Worm (Caenorhabditis elegans): Measurements from ENCODE around the gene aakg-5.

aakg-5 gene

DNA sequence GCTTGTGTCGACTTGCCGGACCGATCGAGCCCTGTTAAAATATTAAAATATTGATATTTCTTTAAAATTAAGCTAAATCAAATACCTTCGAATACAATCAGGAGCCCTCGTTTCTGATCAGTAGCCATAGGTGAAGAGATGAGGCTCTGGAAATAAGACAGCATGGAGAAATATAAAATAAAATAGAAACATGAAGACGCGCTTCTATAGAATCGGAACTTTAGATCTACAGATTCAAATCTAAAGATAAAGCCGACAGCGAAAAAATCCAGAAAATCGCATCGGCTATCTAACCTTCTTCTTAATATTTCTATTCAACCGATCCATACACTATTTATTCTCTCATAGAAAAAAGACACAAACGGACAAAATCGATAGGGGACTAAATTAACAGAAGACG is 8.0 kb downstream of the aakg-5 start, which contains the start of gene dtmk-1:
dtmk-1 (minus strand) TSS at position 146 of the 400 bp plus-strand sequence.
- no peak for TF ChIP-seq him-1 (tag; optimal IDR thresholded peaks at IDR 0.05)
- no peak for TF ChIP-seq dao-5 (tag; optimal IDR thresholded peaks at IDR 0.05)
- no peak for TF ChIP-seq W03F9.2 (tag; optimal IDR thresholded peaks at IDR 0.05)

DNA sequence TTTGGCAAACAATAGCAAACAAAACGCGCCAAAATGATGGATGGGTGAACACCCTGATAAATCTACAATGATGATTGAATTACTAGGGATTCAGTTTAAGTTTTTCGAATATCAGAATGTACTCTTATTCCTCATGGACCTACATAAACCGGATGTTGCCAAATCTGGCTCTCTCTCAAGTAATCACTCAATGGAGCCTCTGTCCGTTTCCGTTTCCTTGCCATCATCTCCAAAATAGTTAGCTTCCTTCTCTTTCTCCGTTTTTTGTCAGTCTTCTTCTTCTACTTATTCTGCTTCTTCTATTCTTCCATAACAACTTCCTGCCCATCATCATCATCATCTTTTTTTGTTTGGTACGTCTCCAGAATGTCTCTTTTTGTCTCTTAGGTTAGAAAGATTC is 9.6 kb downstream of the aakg-5 start:
- TF ChIP-seq dao-5 (tag; optimal IDR thresholded peaks at IDR 0.05): no peak
- no peak for TF ChIP-seq him-1 (tag; optimal IDR thresholded peaks at IDR 0.05)
- no peak for TF ChIP-seq W03F9.2 (tag; optimal IDR thresholded peaks at IDR 0.05)

DNA sequence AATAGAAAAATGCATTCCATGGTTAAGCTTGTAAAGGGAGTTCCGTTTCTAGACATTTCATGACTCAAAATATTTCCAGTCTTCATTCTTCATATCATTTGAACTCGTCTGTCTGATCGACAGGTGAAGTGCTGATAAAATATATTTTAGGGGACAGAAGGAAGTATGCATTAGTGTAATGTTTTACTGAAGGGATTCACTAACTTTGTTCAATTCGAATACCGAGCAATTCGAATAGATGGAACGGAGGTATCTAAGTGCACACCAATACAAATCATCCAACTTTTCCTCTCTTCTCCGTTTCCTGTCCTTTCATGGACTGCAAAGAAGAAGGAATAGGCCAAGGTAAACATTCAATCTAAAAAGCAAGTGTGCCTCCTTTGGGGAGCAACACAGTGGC is 11.1 kb downstream of the aakg-5 start:
- TF ChIP-seq W03F9.2 (tag; optimal IDR thresholded peaks at IDR 0.05) (no peak), dao-5 (tag; optimal IDR thresholded peaks at IDR 0.05) (no peak), him-1 (tag; optimal IDR thresholded peaks at IDR 0.05) (no peak)

DNA sequence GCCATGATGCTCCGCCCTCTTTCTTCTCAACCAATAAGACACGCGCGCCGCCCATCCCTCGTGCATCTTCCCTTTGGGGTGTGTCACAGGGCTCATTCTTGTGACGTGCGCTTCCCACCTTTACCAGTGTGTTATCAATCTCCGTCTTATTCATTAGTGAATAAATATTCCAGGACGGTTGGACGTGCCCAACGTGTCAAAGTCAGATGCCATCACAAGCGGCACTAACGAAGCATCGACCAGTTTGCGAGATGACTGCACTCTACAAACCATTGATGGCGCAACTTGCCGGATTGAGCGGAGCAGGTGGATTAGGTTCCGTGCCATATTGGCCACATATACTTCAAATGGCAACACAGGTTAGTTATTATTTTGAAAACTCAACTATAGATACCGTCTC is 14.8 kb downstream of the aakg-5 start:
- TF ChIP-seq dao-5 (tag; optimal IDR thresholded peaks at IDR 0.05) (no peak), W03F9.2 (tag; optimal IDR thresholded peaks at IDR 0.05) (no peak), him-1 (tag; optimal IDR thresholded peaks at IDR 0.05) (no peak)

DNA sequence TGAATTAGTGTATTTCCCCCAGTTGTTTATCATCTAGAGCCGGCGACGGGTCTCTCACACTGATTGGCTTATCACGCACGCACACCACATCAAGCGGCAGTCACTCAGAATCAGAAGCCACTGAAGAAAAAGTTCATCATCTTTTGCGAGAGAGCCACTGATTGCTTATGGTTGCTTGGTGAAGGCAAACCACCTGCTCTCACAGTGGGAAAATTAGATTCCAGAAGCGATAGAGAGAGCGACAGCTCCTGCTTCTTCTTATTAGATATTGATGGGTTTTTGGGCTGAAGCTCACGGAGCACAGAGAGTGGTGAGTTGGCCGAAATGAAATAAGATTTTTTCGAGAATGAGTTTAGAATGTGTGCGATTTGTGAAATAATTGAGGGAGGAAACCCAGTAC is 18.8 kb downstream of the aakg-5 start:
- TF ChIP-seq dao-5 (tag; optimal IDR thresholded peaks at IDR 0.05): no peak
- TF ChIP-seq him-1 (tag; optimal IDR thresholded peaks at IDR 0.05): no peak
- TF ChIP-seq W03F9.2 (tag; optimal IDR thresholded peaks at IDR 0.05): no peak

DNA sequence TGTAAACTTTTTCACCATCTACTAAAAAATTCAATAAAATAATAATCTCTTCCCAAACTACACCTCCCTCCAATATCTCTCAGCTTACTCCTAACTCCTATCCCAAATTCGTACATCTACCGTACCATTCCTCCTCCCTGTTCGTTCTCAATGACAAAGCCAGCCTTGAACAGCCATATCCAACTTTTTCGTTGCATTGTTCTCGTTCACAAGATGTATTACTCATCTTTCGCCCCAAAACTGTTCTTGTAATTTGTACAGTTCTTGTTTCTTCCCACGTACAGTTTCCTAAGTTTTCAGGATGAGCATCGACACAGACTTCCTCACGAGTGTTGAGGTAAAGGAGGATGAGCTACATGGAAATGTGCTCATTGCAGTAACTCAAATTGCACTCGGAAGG is 20.0 kb downstream of the aakg-5 start, which contains the start of gene egl-43:
egl-43 (plus strand) TSS at position 301 of the 400 bp plus-strand sequence.
- TF ChIP-seq W03F9.2 (tag; optimal IDR thresholded peaks at IDR 0.05): no peak
- no peak for TF ChIP-seq him-1 (tag; optimal IDR thresholded peaks at IDR 0.05)
- no peak for TF ChIP-seq dao-5 (tag; optimal IDR thresholded peaks at IDR 0.05)

DNA sequence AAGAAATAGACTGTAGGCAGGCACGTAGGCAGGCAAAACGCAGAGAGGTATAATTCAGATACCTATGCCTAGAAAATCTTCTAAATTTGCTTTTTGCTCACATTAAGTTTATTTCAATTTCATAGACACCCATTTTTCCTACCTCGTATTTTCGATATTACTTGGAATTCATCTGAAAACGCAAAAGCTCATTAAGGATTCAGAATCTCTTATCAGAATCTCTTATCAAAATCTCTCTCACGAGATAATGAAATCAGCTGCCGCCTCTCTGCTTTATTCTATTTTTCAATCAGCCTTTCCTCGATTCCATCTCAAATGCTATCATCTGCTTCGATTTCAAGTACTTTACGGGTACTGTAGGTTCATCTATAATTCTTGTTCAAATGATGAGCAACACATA is 23.1 kb downstream of the aakg-5 start:
- no peak for TF ChIP-seq dao-5 (tag; optimal IDR thresholded peaks at IDR 0.05)
- TF ChIP-seq him-1 (tag; optimal IDR thresholded peaks at IDR 0.05): no peak
- no peak for TF ChIP-seq W03F9.2 (tag; optimal IDR thresholded peaks at IDR 0.05)

DNA sequence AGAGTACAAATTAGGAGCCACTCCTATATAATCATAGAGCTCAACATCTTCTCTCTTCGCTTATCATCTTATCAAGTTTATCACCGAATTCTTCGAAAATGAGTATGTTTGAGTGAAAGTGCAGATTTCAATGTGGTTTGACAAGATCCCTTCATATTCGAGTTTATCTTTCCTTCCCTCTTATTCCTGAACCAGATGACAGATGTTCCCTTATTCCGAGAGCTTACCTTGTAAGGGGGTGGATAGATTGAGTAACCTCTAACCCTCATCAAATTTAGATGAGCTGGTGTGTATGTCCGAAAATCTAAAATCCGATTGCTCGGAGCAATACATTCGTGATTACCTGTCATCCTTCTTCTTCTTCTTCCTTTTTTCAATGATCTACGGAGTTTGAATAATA is 26.3 kb downstream of the aakg-5 start:
- no peak for TF ChIP-seq dao-5 (tag; optimal IDR thresholded peaks at IDR 0.05)
- TF ChIP-seq him-1 (tag; optimal IDR thresholded peaks at IDR 0.05): no peak
- TF ChIP-seq W03F9.2 (tag; optimal IDR thresholded peaks at IDR 0.05): no peak

DNA sequence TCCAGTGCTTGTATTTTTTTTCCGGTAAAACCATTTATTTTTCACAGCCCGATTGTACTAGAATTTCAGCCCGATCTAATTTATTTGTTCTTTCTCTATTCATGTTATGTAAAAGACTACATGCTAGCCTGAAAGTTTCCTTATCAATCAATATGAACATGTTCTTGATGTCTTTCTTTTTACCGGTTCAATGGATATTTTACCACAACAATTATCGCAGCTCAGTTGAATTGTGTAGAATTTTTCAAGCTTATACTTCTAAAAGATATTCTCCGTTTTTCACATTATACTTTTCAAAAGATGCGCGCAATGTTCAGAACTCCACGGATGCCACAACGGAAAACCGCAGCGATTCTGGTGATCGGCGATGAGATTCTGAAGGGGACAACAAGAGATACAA is 31.1 kb downstream of the aakg-5 start, which contains the start of gene flad-1:
flad-1 (plus strand) TSS at position 301 of the 400 bp plus-strand sequence.
- TF ChIP-seq dao-5 (tag; optimal IDR thresholded peaks at IDR 0.05): no peak

DNA sequence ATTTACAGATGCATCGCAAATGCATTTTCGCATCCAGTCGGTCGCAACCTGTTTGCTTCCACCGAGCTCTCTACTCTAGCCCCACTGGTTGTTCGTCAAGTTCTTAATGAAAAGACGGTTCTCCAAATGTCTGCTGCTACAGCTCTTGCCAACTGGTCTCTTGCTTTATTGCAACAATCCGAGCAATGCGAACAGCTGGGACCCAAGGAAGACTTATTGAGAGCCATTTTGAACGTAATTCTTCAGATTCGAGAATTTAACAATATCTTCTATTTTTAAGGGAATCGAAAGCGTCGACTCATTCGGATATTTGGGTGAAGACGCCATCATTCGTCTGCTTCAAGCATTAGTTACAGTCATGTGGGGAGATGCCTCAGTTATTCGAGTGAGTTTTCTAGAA is 31.7 kb downstream of the aakg-5 start:
- TF ChIP-seq dao-5 (tag; optimal IDR thresholded peaks at IDR 0.05) (no peak), him-1 (tag; optimal IDR thresholded peaks at IDR 0.05) (no peak), W03F9.2 (tag; optimal IDR thresholded peaks at IDR 0.05) (no peak)

DNA sequence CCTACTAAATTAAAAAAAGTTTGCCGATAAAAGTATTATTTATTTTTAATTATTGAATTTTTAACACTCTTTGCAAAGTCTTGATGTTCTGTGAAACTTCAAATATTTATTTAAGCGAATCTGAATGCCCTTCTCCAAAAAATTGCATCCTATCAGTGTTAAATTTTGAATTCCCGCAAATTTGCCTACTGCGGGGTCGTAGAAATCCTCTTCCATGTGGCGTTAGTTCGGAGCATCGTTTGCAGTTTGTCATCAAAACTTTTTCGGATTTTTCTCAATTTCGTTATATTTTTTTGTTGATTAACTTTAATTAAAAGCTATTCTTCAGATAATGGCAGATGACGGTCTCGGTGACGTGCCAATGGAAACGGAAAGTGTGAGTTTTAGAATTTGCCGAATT is 34.5 kb downstream of the aakg-5 start, which contains the start of gene ufd-3:
ufd-3 (plus strand) TSS at position 324 of the 400 bp plus-strand sequence.
- TF ChIP-seq dao-5 (tag; optimal IDR thresholded peaks at IDR 0.05) (no peak), him-1 (tag; optimal IDR thresholded peaks at IDR 0.05) (peak; percentile 42)

DNA sequence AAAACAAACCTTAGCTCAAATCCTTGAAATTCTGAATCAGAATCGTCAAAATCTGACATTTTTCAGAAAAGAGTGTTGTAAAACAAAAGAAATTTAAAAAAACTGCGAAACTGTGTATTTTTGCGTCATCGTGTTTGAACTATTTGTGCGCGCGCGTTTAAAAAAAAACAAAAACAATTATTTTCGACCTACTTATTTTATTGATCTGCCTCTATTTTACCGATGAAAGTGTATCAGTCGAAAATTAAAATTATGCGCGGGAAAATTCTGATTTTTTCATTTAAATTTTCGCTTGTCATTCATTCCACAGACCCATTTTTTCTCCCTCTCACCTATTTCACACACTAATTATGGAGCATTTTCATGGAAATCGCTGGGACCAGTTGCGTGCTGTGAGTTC is 36.0 kb downstream of the aakg-5 start, which contains the start of the genes C05C10.7 and C05C10.5:
C05C10.7 (minus strand) TSS at position 95 of the 400 bp plus-strand sequence.
C05C10.5 (plus strand) TSS at position 164 of the 400 bp plus-strand sequence.
- no peak for TF ChIP-seq W03F9.2 (tag; optimal IDR thresholded peaks at IDR 0.05)
- no peak for TF ChIP-seq him-1 (tag; optimal IDR thresholded peaks at IDR 0.05)
- no peak for TF ChIP-seq dao-5 (tag; optimal IDR thresholded peaks at IDR 0.05)

DNA sequence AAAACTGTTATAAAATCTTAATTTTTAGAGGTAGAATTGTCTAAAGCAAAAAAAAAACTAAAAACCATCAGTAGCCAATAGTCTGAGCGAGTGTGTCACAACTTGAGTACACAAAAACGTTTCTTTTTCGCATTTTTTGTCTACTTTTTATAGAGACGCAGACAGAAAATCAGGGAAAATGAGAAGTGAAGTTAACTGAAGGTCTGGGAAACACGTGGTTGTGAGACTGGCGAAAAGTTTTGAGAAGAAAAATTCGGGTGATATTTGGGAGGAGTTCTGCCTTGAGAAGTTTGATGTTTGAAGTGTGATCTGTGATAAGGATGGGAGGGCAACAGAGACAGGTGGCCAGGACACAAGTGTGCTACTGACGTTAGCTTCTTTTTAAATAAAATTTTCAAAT is 37.3 kb downstream of the aakg-5 start:
- TF ChIP-seq dao-5 (tag; optimal IDR thresholded peaks at IDR 0.05): no peak
- peak; percentile 66 for TF ChIP-seq W03F9.2 (tag; optimal IDR thresholded peaks at IDR 0.05)

DNA sequence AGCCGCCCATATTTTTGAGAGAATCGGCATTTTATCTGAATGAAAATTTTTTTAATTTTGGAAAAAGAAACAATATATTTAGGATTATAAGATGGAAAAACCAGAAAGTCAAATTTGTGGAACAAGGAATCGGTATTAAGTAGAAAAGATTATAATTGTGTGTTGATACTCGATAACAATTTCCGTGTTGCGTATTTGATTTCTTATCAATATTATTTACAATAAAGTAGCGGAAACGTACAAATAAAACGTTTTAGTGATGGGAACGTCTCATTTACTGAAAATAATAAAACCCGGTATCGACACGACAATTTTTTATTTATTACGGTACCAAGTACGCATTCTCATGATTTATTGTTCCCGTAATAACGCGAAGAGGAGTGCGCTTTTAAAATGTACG is 38.1 kb downstream of the aakg-5 start, which contains the start of gene C05C10.3:
C05C10.3 (minus strand) TSS at position 35 of the 400 bp plus-strand sequence.
- no peak for TF ChIP-seq him-1 (tag; optimal IDR thresholded peaks at IDR 0.05)
- TF ChIP-seq dao-5 (tag; optimal IDR thresholded peaks at IDR 0.05): no peak
- TF ChIP-seq W03F9.2 (tag; optimal IDR thresholded peaks at IDR 0.05): no peak

DNA sequence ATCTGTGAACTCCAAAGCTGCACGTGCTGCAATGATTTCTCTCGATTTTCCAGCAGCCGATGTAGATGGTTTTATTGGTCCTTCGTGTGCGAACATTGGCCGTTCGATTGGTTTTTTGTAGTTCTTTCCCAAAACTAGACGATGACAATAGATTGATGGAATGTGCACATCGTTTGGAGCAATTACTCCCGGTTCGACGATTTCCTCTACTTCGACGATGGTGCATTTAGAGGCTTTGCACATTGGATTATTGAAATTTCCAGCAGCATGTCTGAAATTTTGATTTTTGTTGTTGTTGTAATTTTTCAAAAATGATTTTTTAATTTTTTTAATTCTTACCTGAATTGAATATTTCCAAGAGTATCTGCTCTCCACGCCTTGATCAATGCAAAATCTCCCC is 39.3 kb downstream of the aakg-5 start:
- TF ChIP-seq dao-5 (tag; optimal IDR thresholded peaks at IDR 0.05) (no peak), W03F9.2 (tag; optimal IDR thresholded peaks at IDR 0.05) (no peak), him-1 (tag; optimal IDR thresholded peaks at IDR 0.05) (no peak)

All from whole organism, L4/young adult.